Worm (Caenorhabditis elegans) whole organism, L3 larva: ENCODE results near the gene C10A4.3.

Experiments
- aly-2 ChIP-seq: fragments of 150-350 bp; optimal IDR thresholded peaks from 2 replicates; lab custom pipeline; 2014; ENCODE audit warnings: missing biosample characterization, missing genetic modification characterization
- ceh-28 ChIP-seq: fragments of 150-350 bp; optimal IDR thresholded peaks from 2 replicates; lab custom pipeline; 2014; ENCODE audit warnings: missing biosample characterization, missing genetic modification reagents, missing genetic modification characterization
- egl-5 ChIP-seq: fragments of 150-350 bp; optimal IDR thresholded peaks from 2 replicates; lab custom pipeline; 2017; ENCODE audit warnings: missing biosample characterization, missing genetic modification reagents, missing genetic modification characterization, inconsistent platforms
- elt-3 ChIP-seq, 3 experiments: fragments of 150-350 bp in 1 of 3; sonication (generic microtip) in 2 of 3; optimal IDR thresholded peaks; 2 replicates in 2 of 3; 4 replicates in 1 of 3; lab custom pipeline; 2014 to 2017; ENCODE audit warnings: missing biosample characterization in 3 of 3, missing genetic modification characterization in 3 of 3
- fkh-10 ChIP-seq: sonication (generic microtip); optimal IDR thresholded peaks from 2 replicates; lab custom pipeline; 2017; ENCODE audit warnings: missing biosample characterization, missing genetic modification reagents, missing genetic modification characterization
- jun-1 ChIP-seq: fragments of 150-350 bp; optimal IDR thresholded peaks from 2 replicates; lab custom pipeline; 2014; ENCODE audit warnings: missing biosample characterization, missing genetic modification reagents, missing genetic modification characterization
- nfya-1 ChIP-seq: sonication (generic microtip); optimal IDR thresholded peaks from 2 replicates; lab custom pipeline; 2017; ENCODE audit warnings: missing genetic modification characterization, mild to moderate bottlenecking, missing compliant biosample characterization, antibody characterized with exemption, moderate library complexity; ENCODE audit not compliant: insufficient read depth
- nhr-25 ChIP-seq: sonication (generic microtip); optimal IDR thresholded peaks from 2 replicates; lab custom pipeline; 2017; ENCODE audit warnings: missing biosample characterization, missing genetic modification characterization
- skn-1 ChIP-seq: fragments of 150-350 bp; optimal IDR thresholded peaks from 2 replicates; lab custom pipeline; 2014; ENCODE audit warnings: missing biosample characterization, missing genetic modification characterization
- unc-62 ChIP-seq: fragments of 150-350 bp; sonication (generic microtip); optimal IDR thresholded peaks from 4 replicates; lab custom pipeline; 2014; ENCODE audit warnings: missing biosample characterization, missing genetic modification reagents, missing genetic modification characterization
- ztf-11 ChIP-seq: fragments of 150-350 bp; optimal IDR thresholded peaks from 2 replicates; lab custom pipeline; 2014; ENCODE audit warnings: missing biosample characterization, missing genetic modification characterization
- ztf-4 ChIP-seq: fragments of 150-350 bp; optimal IDR thresholded peaks from 2 replicates; lab custom pipeline; 2014; ENCODE audit warnings: missing biosample characterization, missing genetic modification characterization

- no peak for TF ChIP-seq ceh-28 (tag; lab: Kevin White, UChicago)
- no peak for TF ChIP-seq aly-2 (tag; lab: Kevin White, UChicago)
- no peak for TF ChIP-seq ztf-11
- no peak for TF ChIP-seq egl-5 (tag; lab: Kevin White, UChicago)
- TF ChIP-seq unc-62 (GFP tag; lab: Kevin White, UChicago) = no peak
- no peak for TF ChIP-seq fkh-10 (GFP tag; lab: Kevin White, UChicago)
- no peak for TF ChIP-seq jun-1 (tag; lab: Kevin White, UChicago)
- TF ChIP-seq nfya-1 = no peak
- no peak for TF ChIP-seq skn-1 (tag; lab: Kevin White, UChicago)
- TF ChIP-seq nhr-25 (tag; lab: Kevin White, UChicago) = no peak
- no peak for TF ChIP-seq elt-3 (tag; optimal IDR thresholded peaks at IDR 0.05; lab: Kevin White, UChicago)
- no peak for TF ChIP-seq ztf-4 (tag; lab: Kevin White, UChicago)
Observed at ce11 chrX:7400788-7401187, 4.7 kb upstream of the C10A4.3 start, which contains the start of gene C10A4.4.
